Fruit fly (Drosophila melanogaster) whole organism, adult: Measurements from ENCODE around the gene CG17738.

ENCODE experiments used
- CG11617 ChIP-seq: fragments of 200-800 bp; sonication (Bioruptor generic); optimal IDR thresholded peaks from 2 replicates; lab custom pipeline; 2017; ENCODE audit warnings: mild to moderate bottlenecking, missing biosample characterization, missing genetic modification reagents, missing genetic modification characterization
- CG12768 ChIP-seq: fragments of 200-800 bp; sonication (Bioruptor generic); optimal IDR thresholded peaks from 2 replicates; lab custom pipeline; 2017; ENCODE audit warnings: missing biosample characterization, missing genetic modification characterization, mild to moderate bottlenecking, moderate library complexity, missing genetic modification reagents
- CG14711 ChIP-seq: fragments of 200-800 bp; sonication (Bioruptor generic); optimal IDR thresholded peaks from 2 replicates; lab custom pipeline; 2018; ENCODE audit warnings: missing biosample characterization, mild to moderate bottlenecking, missing genetic modification characterization, moderate library complexity
- CG1620 ChIP-seq: fragments of 200-800 bp; sonication (Bioruptor generic); optimal IDR thresholded peaks from 2 replicates; lab custom pipeline; 2016; ENCODE audit warnings: missing biosample characterization, missing genetic modification characterization
- CG33017 ChIP-seq: fragments of 200-800 bp; sonication (Bioruptor generic); optimal IDR thresholded peaks from 2 replicates; lab custom pipeline; 2018; ENCODE audit warnings: missing biosample characterization, mild to moderate bottlenecking, missing genetic modification characterization, moderate library complexity
- CG5204 ChIP-seq: fragments of 200-800 bp; sonication (Bioruptor generic); optimal IDR thresholded peaks from 2 replicates; lab custom pipeline; 2016; ENCODE audit warnings: missing biosample characterization, missing genetic modification characterization
- CG7045 ChIP-seq: fragments of 200-800 bp; sonication (Bioruptor generic); optimal IDR thresholded peaks from 2 replicates; lab custom pipeline; 2017; ENCODE audit warnings: missing biosample characterization, mild to moderate bottlenecking, missing genetic modification characterization
- CG7101 ChIP-seq: fragments of 200-800 bp; sonication (Bioruptor generic); optimal IDR thresholded peaks from 2 replicates; lab custom pipeline; 2018; ENCODE audit warnings: missing biosample characterization, mild to moderate bottlenecking, missing genetic modification characterization, moderate library complexity
- Clk ChIP-seq: fragments of 200-800 bp; sonication (Bioruptor generic); optimal IDR thresholded peaks from 2 replicates; lab custom pipeline; 2017; ENCODE audit warnings: missing biosample characterization, missing genetic modification characterization
- Crg-1 ChIP-seq: fragments of 200-800 bp; sonication (Bioruptor generic); optimal IDR thresholded peaks from 2 replicates; lab custom pipeline; 2016; ENCODE audit warnings: missing biosample characterization, missing genetic modification characterization
- Hr96 ChIP-seq: fragments of 200-800 bp; sonication (Bioruptor generic); optimal IDR thresholded peaks from 2 replicates; lab custom pipeline; 2016; ENCODE audit warnings: missing biosample characterization, missing genetic modification characterization
- Mnt ChIP-seq: fragments of 200-800 bp; sonication (Bioruptor generic); optimal IDR thresholded peaks from 2 replicates; lab custom pipeline; 2016; ENCODE audit warnings: missing biosample characterization, mild to moderate bottlenecking, missing genetic modification characterization
- bab1 ChIP-seq: fragments of 200-800 bp; sonication (Bioruptor generic); optimal IDR thresholded peaks from 3 replicates; lab custom pipeline; 2019; ENCODE audit warnings: missing biosample characterization, mild to moderate bottlenecking, missing genetic modification characterization, moderate library complexity
- cic ChIP-seq: fragments of 200-800 bp; sonication (Bioruptor generic); optimal IDR thresholded peaks from 2 replicates; lab custom pipeline; 2017; ENCODE audit warnings: missing biosample characterization, mild to moderate bottlenecking, missing genetic modification characterization, moderate library complexity
- cnc ChIP-seq, 2 experiments: fragments of >200 bp; optimal IDR thresholded peaks; 2 replicates each; lab custom pipeline; 2017
- kay ChIP-seq: fragments of 200-800 bp; sonication (Bioruptor generic); peaks from one replicate; lab custom pipeline; 2016; ENCODE audit warnings: missing biosample characterization, missing genetic modification characterization, borderline replicate concordance
- ovo ChIP-seq: fragments of 200-800 bp; sonication (Bioruptor generic); optimal IDR thresholded peaks from 2 replicates; lab custom pipeline; 2016; ENCODE audit warnings: missing biosample characterization, missing genetic modification characterization
- pad ChIP-seq: fragments of 200-800 bp; sonication (Bioruptor generic); optimal IDR thresholded peaks from 3 replicates; lab custom pipeline; 2017; ENCODE audit warnings: missing biosample characterization, missing genetic modification characterization, mild to moderate bottlenecking, moderate library complexity, missing genetic modification reagents
- tj ChIP-seq: fragments of 200-800 bp; sonication (Bioruptor generic); optimal IDR thresholded peaks from 3 replicates; lab custom pipeline; 2017; ENCODE audit warnings: missing biosample characterization, mild to moderate bottlenecking, missing genetic modification characterization, moderate library complexity
- toe ChIP-seq: fragments of 200-800 bp; sonication (Bioruptor generic); optimal IDR thresholded peaks from 2 replicates; lab custom pipeline; 2016; ENCODE audit warnings: missing biosample characterization, missing genetic modification characterization

CG17738 gene

dm6 chr3R:12248243-12248642 is 22.4 kb upstream of the CG17738 start:
- TF ChIP-seq toe (GFP tag; lab: Kevin White, UChicago) (no peak), ovo (GFP tag; lab: Kevin White, UChicago) (no peak), cnc (optimal IDR thresholded peaks at IDR 0.05; lab: Kevin White, UChicago) (no peak)

- no peak for TF ChIP-seq Mnt (GFP tag; lab: Kevin White, UChicago)
- TF ChIP-seq bab1 (GFP tag; lab: Kevin White, UChicago), result no peak
- TF ChIP-seq tj (GFP tag; lab: Kevin White, UChicago), result no peak
- no peak for TF ChIP-seq cic (GFP tag; lab: Kevin White, UChicago)
- no peak for TF ChIP-seq CG14711
- TF ChIP-seq toe (GFP tag; lab: Kevin White, UChicago), result no peak
- no peak for TF ChIP-seq CG7045 (GFP tag; lab: Kevin White, UChicago)
- TF ChIP-seq CG12768 (GFP tag; lab: Kevin White, UChicago), result no peak
- no peak for TF ChIP-seq Crg-1
- TF ChIP-seq ovo (GFP tag; lab: Kevin White, UChicago), result no peak
- TF ChIP-seq CG11617 (GFP tag; lab: Kevin White, UChicago), result no peak
- no peak for TF ChIP-seq cnc (optimal IDR thresholded peaks at IDR 0.05; lab: Kevin White, UChicago)
- no peak for TF ChIP-seq CG5204 (GFP tag; lab: Kevin White, UChicago)
- TF ChIP-seq CG33017 (tag; lab: Kevin White, UChicago), result no peak
- no peak for TF ChIP-seq CG7101 (tag; lab: Kevin White, UChicago)
Observed at dm6 chr3R:12250204-12250603, 20.5 kb upstream of the CG17738 start.

DNA sequence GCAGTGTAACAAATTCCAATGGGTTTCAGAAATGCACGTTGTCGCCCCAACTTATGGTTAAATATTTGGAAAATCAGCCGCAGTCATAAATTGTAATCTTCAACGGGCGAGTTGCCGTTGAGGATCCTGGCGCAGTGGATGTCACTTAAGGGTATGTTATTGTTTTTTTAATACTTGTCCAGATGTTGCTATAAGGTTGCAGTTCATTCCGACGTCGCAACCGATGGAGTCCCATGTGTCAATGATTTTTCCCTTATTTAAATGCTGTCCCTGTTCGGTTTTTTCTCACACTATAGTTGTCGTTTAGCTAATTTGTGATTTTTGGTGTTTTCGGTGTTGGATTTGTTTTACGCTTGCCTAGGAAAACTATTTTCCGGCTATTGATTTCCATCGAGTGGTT is 19.2 kb upstream of the CG17738 start:
- TF ChIP-seq tj (GFP tag; lab: Kevin White, UChicago), result no peak
- TF ChIP-seq Hr96 (GFP tag; lab: Kevin White, UChicago), result no peak
- TF ChIP-seq cic (GFP tag; lab: Kevin White, UChicago), result no peak
- TF ChIP-seq pad (GFP tag; lab: Kevin White, UChicago), result no peak
- TF ChIP-seq CG12768 (GFP tag; lab: Kevin White, UChicago), result no peak
- no peak for TF ChIP-seq Clk
- no peak for TF ChIP-seq Mnt (GFP tag; lab: Kevin White, UChicago)
- TF ChIP-seq CG1620 (GFP tag; lab: Kevin White, UChicago), result no peak
- no peak for TF ChIP-seq CG5204 (GFP tag; lab: Kevin White, UChicago)
- TF ChIP-seq CG7101 (tag; lab: Kevin White, UChicago), result no peak
- no peak for TF ChIP-seq CG7045 (GFP tag; lab: Kevin White, UChicago)
- TF ChIP-seq CG33017 (tag; lab: Kevin White, UChicago), result no peak
- TF ChIP-seq cnc (optimal IDR thresholded peaks at IDR 0.05; lab: Kevin White, UChicago), result no peak
- no peak for TF ChIP-seq CG11617 (GFP tag; lab: Kevin White, UChicago)
- no peak for TF ChIP-seq Crg-1
- TF ChIP-seq CG14711, result no peak
- no peak for TF ChIP-seq toe (GFP tag; lab: Kevin White, UChicago)
- no peak for TF ChIP-seq bab1 (GFP tag; lab: Kevin White, UChicago)

DNA sequence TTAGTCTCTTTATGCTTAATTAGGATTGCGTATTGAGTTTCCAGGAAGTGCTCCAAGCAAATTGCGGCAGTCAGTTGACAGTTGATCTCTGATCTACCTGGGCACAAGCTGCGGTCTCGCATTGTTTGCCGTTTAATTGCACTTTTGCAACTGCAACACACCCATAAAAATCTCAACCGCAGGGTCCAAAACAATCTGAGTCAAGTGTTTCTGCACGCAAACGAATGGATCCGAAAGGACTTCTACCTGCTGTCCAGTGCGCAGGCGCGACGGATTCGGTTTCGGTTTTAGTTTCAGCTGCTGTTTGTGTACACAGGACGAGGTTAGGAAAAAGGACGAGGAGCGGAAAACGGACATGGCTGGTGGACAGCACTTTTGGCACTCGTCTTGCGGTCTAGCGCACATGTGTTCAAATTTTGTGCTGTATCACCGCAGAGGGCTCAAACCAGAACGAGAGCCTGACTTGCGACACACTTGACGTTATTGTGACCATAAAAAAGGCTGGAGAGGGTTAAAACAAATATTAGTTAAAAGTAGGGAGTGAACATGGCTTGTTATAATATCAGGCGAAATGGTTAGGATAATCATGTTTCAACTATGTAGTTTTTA is 18.1 kb upstream of the CG17738 start:
- no peak for TF ChIP-seq bab1 (GFP tag; lab: Kevin White, UChicago)
- TF ChIP-seq CG1620 (GFP tag; lab: Kevin White, UChicago), result no peak

dm6 chr3R:12253887-12254286 is 16.8 kb upstream of the CG17738 start, which contains the start of gene CG3942:
Gene CG3942, plus strand, starts transcription at chr3R:12254187.
- no peak for TF ChIP-seq CG7045 (GFP tag; lab: Kevin White, UChicago)
- no peak for TF ChIP-seq CG7101 (tag; lab: Kevin White, UChicago)
- TF ChIP-seq Crg-1, result no peak
- TF ChIP-seq CG14711, result no peak
- no peak for TF ChIP-seq cic (GFP tag; lab: Kevin White, UChicago)
- no peak for TF ChIP-seq kay (GFP tag; lab: Kevin White, UChicago)
- no peak for TF ChIP-seq tj (GFP tag; lab: Kevin White, UChicago)
- no peak for TF ChIP-seq CG33017 (tag; lab: Kevin White, UChicago)
- TF ChIP-seq bab1 (GFP tag; lab: Kevin White, UChicago), result no peak
- TF ChIP-seq Mnt (GFP tag; lab: Kevin White, UChicago), result no peak
- no peak for TF ChIP-seq CG1620 (GFP tag; lab: Kevin White, UChicago)
- TF ChIP-seq pad (GFP tag; lab: Kevin White, UChicago), result no peak
- TF ChIP-seq cnc (optimal IDR thresholded peaks at IDR 0.05; lab: Kevin White, UChicago), result no peak
- TF ChIP-seq CG12768 (GFP tag; lab: Kevin White, UChicago), result no peak
- TF ChIP-seq CG5204 (GFP tag; lab: Kevin White, UChicago), result no peak
- no peak for TF ChIP-seq Clk
- TF ChIP-seq toe (GFP tag; lab: Kevin White, UChicago), result no peak
- no peak for TF ChIP-seq ovo (GFP tag; lab: Kevin White, UChicago)
- TF ChIP-seq CG11617 (GFP tag; lab: Kevin White, UChicago), result no peak
- TF ChIP-seq Hr96 (GFP tag; lab: Kevin White, UChicago), result no peak

DNA sequence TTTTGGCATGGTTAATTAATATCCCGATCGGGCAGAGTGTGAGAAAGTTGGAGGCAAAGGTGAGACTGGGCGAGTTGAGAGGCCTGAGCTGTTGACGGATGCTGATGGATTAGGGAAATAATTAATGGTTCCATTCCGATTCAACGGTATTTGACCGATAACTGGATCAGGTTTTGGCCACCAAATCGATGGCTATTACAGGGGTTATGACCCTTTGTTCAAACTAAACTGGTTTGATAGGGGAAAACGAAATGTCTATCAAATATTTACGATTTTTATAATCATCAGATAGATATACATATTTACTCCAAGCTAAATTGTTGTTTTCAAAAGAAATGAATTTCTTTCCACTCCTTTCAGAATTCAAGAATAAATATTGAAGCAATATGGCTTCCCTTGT is 12.3 kb upstream of the CG17738 start, which contains the start of the genes CG44037 and svp:
Gene CG44037 (plus strand): TSS at position 301 of the 400 bp plus-strand sequence.
Gene svp (plus strand): TSS at position 301 of the 400 bp plus-strand sequence.
- no peak for TF ChIP-seq cnc (optimal IDR thresholded peaks at IDR 0.05; lab: Kevin White, UChicago)
- TF ChIP-seq CG1620 (GFP tag; lab: Kevin White, UChicago), result no peak
- TF ChIP-seq cic (GFP tag; lab: Kevin White, UChicago), result no peak
- TF ChIP-seq CG11617 (GFP tag; lab: Kevin White, UChicago), result no peak
- no peak for TF ChIP-seq Hr96 (GFP tag; lab: Kevin White, UChicago)
- no peak for TF ChIP-seq CG14711
- no peak for TF ChIP-seq Crg-1
